Worm (Caenorhabditis elegans) whole organism, late embryonic: Measurements from ENCODE around the gene R03A10.5.

Source experiments
- C08G9.2 ChIP-seq: sonication (generic microtip); optimal IDR thresholded peaks from 2 replicates; lab custom pipeline; 2016; ENCODE audit warnings: mild to moderate bottlenecking, missing genetic modification characterization, moderate library complexity, missing compliant biosample characterization
- C38D4.7 ChIP-seq: fragments of 200-800 bp; sonication (Bioruptor generic); optimal IDR thresholded peaks from 2 replicates; lab custom pipeline; 2018; ENCODE audit warnings: mild to moderate bottlenecking, missing genetic modification characterization, moderate library complexity, missing compliant biosample characterization
- F13H6.1 ChIP-seq: sonication (generic microtip); optimal IDR thresholded peaks from 2 replicates; lab custom pipeline; 2016; ENCODE audit warnings: missing genetic modification characterization, missing compliant biosample characterization
- K09A11.1 ChIP-seq: sonication (generic microtip); optimal IDR thresholded peaks from 2 replicates; lab custom pipeline; 2017; ENCODE audit warnings: antibody characterized with exemption, mild to moderate bottlenecking, missing genetic modification characterization, missing compliant biosample characterization; ENCODE audit not compliant: insufficient read depth
- T23F11.4 ChIP-seq: fragments of 200-800 bp; sonication (Bioruptor generic); optimal IDR thresholded peaks from 2 replicates; lab custom pipeline; 2018; ENCODE audit warnings: mild to moderate bottlenecking, missing genetic modification characterization, missing compliant biosample characterization
- ceh-2 ChIP-seq: sonication (generic microtip); optimal IDR thresholded peaks from 2 replicates; lab custom pipeline; 2016; ENCODE audit warnings: missing genotype, missing genetic modification characterization, missing compliant biosample characterization
- ceh-22 ChIP-seq: sonication (generic microtip); optimal IDR thresholded peaks from 2 replicates; lab custom pipeline; 2017; ENCODE audit warnings: missing biosample characterization, missing genetic modification characterization
- ceh-30 ChIP-seq: fragments of 150-350 bp; optimal IDR thresholded peaks from 2 replicates; lab custom pipeline; 2014; ENCODE audit warnings: missing biosample characterization, missing genetic modification characterization
- ceh-31 ChIP-seq: sonication (generic microtip); optimal IDR thresholded peaks from 2 replicates; lab custom pipeline; 2016; ENCODE audit warnings: missing genetic modification characterization, missing compliant biosample characterization
- ceh-45 ChIP-seq: fragments of 200-800 bp; sonication (Bioruptor generic); IDR thresholded peaks from 2 replicates; pipeline ENCODE4 v1.3.6; 2022; ENCODE audit warnings: missing genetic modification reagents, missing genetic modification characterization, missing compliant biosample characterization
- ceh-48 ChIP-seq: sonication (generic microtip); optimal IDR thresholded peaks from 2 replicates; lab custom pipeline; 2016; ENCODE audit warnings: missing genetic modification characterization, inconsistent platforms, missing compliant biosample characterization
- ceh-9 ChIP-seq: sonication (generic microtip); optimal IDR thresholded peaks from 2 replicates; lab custom pipeline; 2016; ENCODE audit warnings: mild to moderate bottlenecking, missing genetic modification characterization, inconsistent platforms, missing compliant biosample characterization
- che-1 ChIP-seq: sonication (generic microtip); optimal IDR thresholded peaks from 2 replicates; lab custom pipeline; 2016; ENCODE audit warnings: mild to moderate bottlenecking, missing genetic modification characterization, missing compliant biosample characterization
- dmd-4 ChIP-seq: sonication (generic microtip); optimal IDR thresholded peaks from 2 replicates; lab custom pipeline; 2016; ENCODE audit warnings: borderline replicate concordance, missing genetic modification characterization, missing compliant biosample characterization
- dve-1 ChIP-seq: sonication (generic microtip); optimal IDR thresholded peaks from 2 replicates; lab custom pipeline; 2017; ENCODE audit warnings: antibody characterized with exemption, mild to moderate bottlenecking, missing genetic modification characterization, missing compliant biosample characterization
- fax-1 ChIP-seq: sonication (generic microtip); optimal IDR thresholded peaks from 2 replicates; lab custom pipeline; 2016; ENCODE audit warnings: missing genotype, missing genetic modification characterization, missing compliant biosample characterization
- fkh-10 ChIP-seq: fragments of 150-350 bp; optimal IDR thresholded peaks from 2 replicates; lab custom pipeline; 2014; ENCODE audit warnings: missing biosample characterization, missing genetic modification reagents, missing genetic modification characterization
- fkh-6 ChIP-seq: sonication (generic microtip); optimal IDR thresholded peaks from 2 replicates; lab custom pipeline; 2016; ENCODE audit warnings: missing genetic modification characterization, missing compliant biosample characterization
- gmeb-2 ChIP-seq: sonication (generic microtip); optimal IDR thresholded peaks from 2 replicates; lab custom pipeline; 2016; ENCODE audit warnings: missing genetic modification characterization, inconsistent platforms, missing compliant biosample characterization
- hlh-13 ChIP-seq: fragments of 200-800 bp; sonication (Bioruptor generic); optimal IDR thresholded peaks from 2 replicates; lab custom pipeline; 2018; ENCODE audit warnings: mild to moderate bottlenecking, missing genetic modification characterization, missing compliant biosample characterization
- hlh-6 ChIP-seq: sonication (generic microtip); optimal IDR thresholded peaks from 2 replicates; lab custom pipeline; 2016; ENCODE audit warnings: missing genotype, missing genetic modification characterization, missing compliant biosample characterization
- hlh-8 ChIP-seq: sonication (generic microtip); optimal IDR thresholded peaks from 2 replicates; lab custom pipeline; 2016; ENCODE audit warnings: missing genotype, missing genetic modification characterization, missing compliant biosample characterization
- mec-3 ChIP-seq: sonication (generic microtip); optimal IDR thresholded peaks from 2 replicates; lab custom pipeline; 2016; ENCODE audit warnings: borderline replicate concordance, missing genetic modification characterization, missing compliant biosample characterization
- npax-4 ChIP-seq: sonication (generic microtip); optimal IDR thresholded peaks from 2 replicates; lab custom pipeline; 2016; ENCODE audit warnings: missing genetic modification characterization, missing compliant biosample characterization
- pag-3 ChIP-seq: sonication (generic microtip); optimal IDR thresholded peaks from 2 replicates; lab custom pipeline; 2016; ENCODE audit warnings: missing compliant biosample characterization, missing genetic modification characterization, borderline replicate concordance
- pat-9 ChIP-seq: fragments of 200-800 bp; sonication (Bioruptor generic); optimal IDR thresholded peaks from 2 replicates; lab custom pipeline; 2018; ENCODE audit warnings: mild to moderate bottlenecking, missing genetic modification characterization, moderate library complexity, missing compliant biosample characterization
- pax-1 ChIP-seq: fragments of 150-350 bp; optimal IDR thresholded peaks from 2 replicates; lab custom pipeline; 2014; ENCODE audit warnings: missing biosample characterization, missing genetic modification characterization
- pha-4 ChIP-seq: fragments of 150-350 bp; optimal IDR thresholded peaks from 2 replicates; lab custom pipeline; 2018; ENCODE audit warnings: missing biosample characterization, missing genetic modification reagents, missing genetic modification characterization
- ref-2 ChIP-seq: sonication (generic microtip); optimal IDR thresholded peaks from 2 replicates; lab custom pipeline; 2016; ENCODE audit warnings: missing genetic modification characterization, missing compliant biosample characterization
- rnt-1 ChIP-seq: sonication (generic microtip); optimal IDR thresholded peaks from 2 replicates; lab custom pipeline; 2016; ENCODE audit warnings: missing genetic modification characterization, missing compliant biosample characterization
- sox-4 ChIP-seq: sonication (generic microtip); optimal IDR thresholded peaks from 2 replicates; lab custom pipeline; 2017; ENCODE audit warnings: mild to moderate bottlenecking, missing genetic modification characterization, inconsistent platforms, missing compliant biosample characterization
- syd-9 ChIP-seq: sonication (generic microtip); optimal IDR thresholded peaks from 2 replicates; lab custom pipeline; 2016; ENCODE audit warnings: mild to moderate bottlenecking, missing genetic modification characterization, moderate library complexity, missing compliant biosample characterization
- ttx-3 ChIP-seq: sonication (generic microtip); optimal IDR thresholded peaks from 2 replicates; lab custom pipeline; 2016; ENCODE audit warnings: missing genetic modification reagents, missing genetic modification characterization, missing compliant biosample characterization
- unc-3 ChIP-seq, 2 experiments: fragments of 200-800 bp in 1 of 2; sonication (Bioruptor generic) in 1 of 2; sonication (generic microtip) in 1 of 2; conservative IDR thresholded peaks in 1 of 2; optimal IDR thresholded peaks in 1 of 2; 2 replicates each; pipeline versions ENCODE4 v1.3.6 to Lab custom; 2016 to 2022; ENCODE audit warnings: missing compliant biosample characterization in 2 of 2, missing genetic modification characterization in 2 of 2, missing genetic modification reagents in 1 of 2
- unc-86 ChIP-seq: sonication (generic microtip); optimal IDR thresholded peaks from 2 replicates; lab custom pipeline; 2016; ENCODE audit warnings: missing genetic modification characterization, missing compliant biosample characterization
- zip-5 ChIP-seq: sonication (generic microtip); optimal IDR thresholded peaks from 2 replicates; lab custom pipeline; 2016; ENCODE audit warnings: missing genetic modification characterization, missing compliant biosample characterization
- ztf-16 ChIP-seq: sonication (generic microtip); optimal IDR thresholded peaks from 2 replicates; lab custom pipeline; 2017; ENCODE audit warnings: missing genetic modification characterization, missing compliant biosample characterization

Gene R03A10.5

ce11 chrX:15468657-15469056 is 22.1 kb downstream of the R03A10.5 start:
- TF ChIP-seq ceh-22 (no peak), unc-3 (GFP tag; conservative IDR thresholded peaks at IDR 0.05; lab: Robert Waterston, UW) (no peak), unc-3 (tag; optimal IDR thresholded peaks at IDR 0.05; lab: Kevin White, UChicago) (no peak), pha-4 (no peak), mec-3 (tag; lab: Kevin White, UChicago) (no peak), unc-86 (tag; lab: Kevin White, UChicago) (no peak)

ce11 chrX:15469957-15470548 is 23.5 kb downstream of the R03A10.5 start:
- TF ChIP-seq pax-1 (tag; lab: Kevin White, UChicago) (no peak), rnt-1 (tag; lab: Kevin White, UChicago) (peak; percentile 84), dmd-4 (tag; lab: Kevin White, UChicago) (no peak), hlh-6 (tag; lab: Kevin White, UChicago) (no peak)
- TF ChIP-seq, all 69 proteins: peak for 1

ce11 chrX:15477309-15477708 is 30.8 kb downstream of the R03A10.5 start, which contains the start of gene exc-1:
Gene exc-1, minus strand, starts transcription at chrX:15477409.
- TF ChIP-seq fax-1 (tag; lab: Kevin White, UChicago) (no peak), ceh-9 (no peak), C08G9.2 (no peak), unc-86 (tag; lab: Kevin White, UChicago) (no peak), che-1 (no peak), gmeb-2 (no peak), hlh-8 (tag; lab: Kevin White, UChicago) (no peak)

- TF ChIP-seq hlh-6 (tag; lab: Kevin White, UChicago), result no peak
- no peak for TF ChIP-seq ceh-2 (tag; lab: Kevin White, UChicago)
- no peak for TF ChIP-seq F13H6.1 (tag; lab: Kevin White, UChicago)
- TF ChIP-seq hlh-13 (GFP tag; lab: Kevin White, UChicago), result no peak
- TF ChIP-seq ceh-45 (GFP tag; lab: Robert Waterston, UW), result no peak
- no peak for TF ChIP-seq sox-4 (tag; lab: Kevin White, UChicago)
- no peak for TF ChIP-seq ceh-48
- no peak for TF ChIP-seq npax-4 (tag; lab: Kevin White, UChicago)
- no peak for TF ChIP-seq pha-4
- no peak for TF ChIP-seq fax-1 (tag; lab: Kevin White, UChicago)
- no peak for TF ChIP-seq ztf-16
- no peak for TF ChIP-seq ceh-31 (tag; lab: Kevin White, UChicago)
- TF ChIP-seq zip-5 (tag; lab: Kevin White, UChicago), result no peak
- no peak for TF ChIP-seq fkh-6 (tag; lab: Kevin White, UChicago)
- no peak for TF ChIP-seq C38D4.7 (GFP tag; lab: Kevin White, UChicago)
- no peak for TF ChIP-seq ceh-9
- TF ChIP-seq K09A11.1 (tag; lab: Kevin White, UChicago), result no peak
- no peak for TF ChIP-seq pat-9 (tag; lab: Kevin White, UChicago)
Measured at ce11 chrX:15478717-15479116, 32.2 kb downstream of the R03A10.5 start, which contains the start of gene gcy-36. Gene gcy-36, plus strand, starts transcription at chrX:15479017.

- TF ChIP-seq ceh-30 (no peak), pag-3 (tag; lab: Kevin White, UChicago) (no peak), ref-2 (no peak), T23F11.4 (GFP tag; lab: Kevin White, UChicago) (no peak), npax-4 (tag; lab: Kevin White, UChicago) (no peak), fkh-10 (GFP tag; lab: Kevin White, UChicago) (no peak), ttx-3 (no peak), dve-1 (no peak), syd-9 (tag; lab: Kevin White, UChicago) (no peak), K09A11.1 (tag; lab: Kevin White, UChicago) (no peak), ceh-9 (no peak)
- TF ChIP-seq, all 69 proteins: peak for 0
Measured at ce11 chrX:15485262-15485661, 38.7 kb downstream of the R03A10.5 start.
